Fruit fly (Drosophila melanogaster) whole organism, embryonic: ENCODE data around the gene Uvrag.

Experiments
- Adf1 ChIP-seq: fragments of 200-800 bp; sonication (Bioruptor generic); IDR thresholded peaks from 2 replicates; pipeline ENCODE4 v1.3.6; 2022; ENCODE audit warnings: missing biosample characterization, missing genetic modification characterization
- Asciz ChIP-seq: fragments of 200-800 bp; sonication (Bioruptor generic); optimal IDR thresholded peaks from 2 replicates; lab custom pipeline; 2017; ENCODE audit warnings: missing biosample characterization, mild to moderate bottlenecking, missing genetic modification characterization, missing genetic modification reagents
- B-H1 ChIP-seq: fragments of 200-800 bp; sonication (Bioruptor generic); IDR thresholded peaks from 3 replicates; pipeline ENCODE4 v1.3.6; 2022; ENCODE audit warnings: missing biosample characterization, missing genetic modification characterization
- B-H2 ChIP-seq: fragments of 200-800 bp; sonication (Bioruptor generic); optimal IDR thresholded peaks from 2 replicates; lab custom pipeline; 2018; ENCODE audit warnings: missing biosample characterization, mild to moderate bottlenecking, missing genetic modification characterization
- CG10267 ChIP-seq: fragments of 200-800 bp; sonication (Bioruptor generic); optimal IDR thresholded peaks from 2 replicates; lab custom pipeline; 2018; ENCODE audit warnings: missing biosample characterization, mild to moderate bottlenecking, missing genetic modification characterization, moderate library complexity
- CG1233 ChIP-seq: fragments of 200-800 bp; sonication (Bioruptor generic); optimal IDR thresholded peaks from 4 replicates; lab custom pipeline; 2018; ENCODE audit warnings: missing biosample characterization, mild to moderate bottlenecking, missing genetic modification characterization
- CG12769 ChIP-seq: fragments of 200-800 bp; sonication (Bioruptor generic); optimal IDR thresholded peaks from 2 replicates; lab custom pipeline; 2019; ENCODE audit warnings: missing biosample characterization, mild to moderate bottlenecking, missing genetic modification characterization, moderate library complexity
- CG13123 ChIP-seq: fragments of 200-800 bp; sonication (Bioruptor generic); optimal IDR thresholded peaks from 2 replicates; lab custom pipeline; 2016; ENCODE audit warnings: missing biosample characterization, missing genetic modification characterization
- CG15696 ChIP-seq: fragments of 200-800 bp; sonication (Bioruptor generic); optimal IDR thresholded peaks from 2 replicates; lab custom pipeline; 2019; ENCODE audit warnings: missing biosample characterization, mild to moderate bottlenecking, missing genetic modification characterization, moderate library complexity
- CG17385 ChIP-seq: fragments of 200-800 bp; sonication (Bioruptor generic); optimal IDR thresholded peaks from 3 replicates; lab custom pipeline; 2018; ENCODE audit warnings: missing biosample characterization, mild to moderate bottlenecking, missing genetic modification characterization
- CG1792 ChIP-seq: fragments of 200-800 bp; sonication (Bioruptor generic); optimal IDR thresholded peaks from 2 replicates; lab custom pipeline; 2016; ENCODE audit warnings: missing biosample characterization, missing genetic modification characterization
- CG2712 ChIP-seq: fragments of 200-800 bp; optimal IDR thresholded peaks from 3 replicates; lab custom pipeline; 2019; ENCODE audit warnings: missing biosample characterization, mild to moderate bottlenecking, missing genetic modification characterization, moderate library complexity
- CG3065 ChIP-seq: fragments of 200-800 bp; sonication (Bioruptor generic); optimal IDR thresholded peaks from 2 replicates; lab custom pipeline; 2016; ENCODE audit warnings: missing biosample characterization, missing genetic modification characterization
- CG34376 ChIP-seq: fragments of 200-800 bp; sonication (Bioruptor generic); optimal IDR thresholded peaks from 2 replicates; lab custom pipeline; 2018; ENCODE audit warnings: missing biosample characterization, mild to moderate bottlenecking, missing genetic modification characterization
- CG42726 ChIP-seq: fragments of 200-800 bp; sonication (Bioruptor generic); IDR thresholded peaks from 2 replicates; pipeline ENCODE4 v1.3.6; 2022; ENCODE audit warnings: missing biosample characterization, missing genetic modification characterization; ENCODE audit not compliant: partially characterized antibody
- CG4404 ChIP-seq: fragments of 200-800 bp; sonication (Bioruptor generic); IDR thresholded peaks from 2 replicates; pipeline ENCODE4 v1.3.6; 2022; ENCODE audit warnings: missing biosample characterization, missing genetic modification characterization
- CG5180 ChIP-seq: fragments of 200-800 bp; sonication (Bioruptor generic); optimal IDR thresholded peaks from 3 replicates; lab custom pipeline; 2017; ENCODE audit warnings: missing biosample characterization, missing genetic modification characterization, mild to moderate bottlenecking, moderate library complexity, missing genetic modification reagents
- CG6254 ChIP-seq: fragments of 200-800 bp; sonication (Bioruptor generic); optimal IDR thresholded peaks from 3 replicates; lab custom pipeline; 2017; ENCODE audit warnings: mild to moderate bottlenecking, missing biosample characterization, missing genetic modification reagents, missing genetic modification characterization
- CG9932 ChIP-seq: fragments of 200-800 bp; sonication (Bioruptor generic); IDR thresholded peaks from 2 replicates; pipeline ENCODE4 v1.3.6; 2022; ENCODE audit warnings: missing biosample characterization, missing genetic modification characterization
- CkIIα-i1 ChIP-seq: fragments of 200-800 bp; sonication (Bioruptor generic); IDR thresholded peaks from 2 replicates; pipeline ENCODE4 v1.3.6; 2022; ENCODE audit warnings: missing biosample characterization, missing genetic modification characterization
- CrebB ChIP-seq: fragments of 200-800 bp; sonication (Bioruptor generic); optimal IDR thresholded peaks from 3 replicates; lab custom pipeline; 2018; ENCODE audit warnings: missing biosample characterization, mild to moderate bottlenecking, missing genetic modification characterization
- Dref ChIP-seq: fragments of 200-800 bp; sonication (Bioruptor generic); IDR thresholded peaks from 2 replicates; pipeline ENCODE4 v1.3.6; 2022; ENCODE audit warnings: missing biosample characterization, missing genetic modification characterization
- Eip74EF ChIP-seq, 2 experiments: fragments of 200-800 bp in 1 of 2; fragments of >200 bp in 1 of 2; sonication (Bioruptor generic) in 1 of 2; optimal IDR thresholded peaks; 2 replicates each; lab custom pipeline; 2017 to 2019; ENCODE audit warnings: missing biosample characterization in 2 of 2, missing genetic modification characterization in 2 of 2, mild to moderate bottlenecking in 1 of 2, moderate library complexity in 1 of 2
- Fer2 ChIP-seq: fragments of 200-800 bp; sonication (Bioruptor generic); optimal IDR thresholded peaks from 2 replicates; lab custom pipeline; 2018; ENCODE audit warnings: missing biosample characterization, mild to moderate bottlenecking, missing genetic modification characterization, moderate library complexity
- H2.0 ChIP-seq: fragments of 200-800 bp; sonication (Bioruptor generic); IDR thresholded peaks from 2 replicates; pipeline ENCODE4 v1.3.6; 2022; ENCODE audit warnings: missing biosample characterization, missing genetic modification characterization
- HLH3B ChIP-seq: fragments of 200-800 bp; sonication (Bioruptor generic); IDR thresholded peaks from 2 replicates; pipeline ENCODE4 v1.3.6; 2022; ENCODE audit warnings: missing biosample characterization, missing genetic modification characterization
- MBD-R2 ChIP-seq: fragments of 200-800 bp; sonication (Bioruptor generic); IDR thresholded peaks from 2 replicates; pipeline ENCODE4 v1.3.6; 2022; ENCODE audit warnings: missing biosample characterization, missing genetic modification characterization
- NK7.1 ChIP-seq: fragments of 200-800 bp; sonication (Bioruptor generic); optimal IDR thresholded peaks from 3 replicates; lab custom pipeline; 2016; ENCODE audit warnings: missing biosample characterization, missing genetic modification characterization
- Rfx ChIP-seq: fragments of 200-800 bp; sonication (Bioruptor generic); IDR thresholded peaks from 2 replicates; pipeline ENCODE4 v1.3.6; 2022; ENCODE audit warnings: missing biosample characterization, missing genetic modification characterization
- Spps ChIP-seq: fragments of 200-800 bp; sonication (Bioruptor generic); optimal IDR thresholded peaks from 2 replicates; lab custom pipeline; 2018; ENCODE audit warnings: missing biosample characterization, mild to moderate bottlenecking, missing genetic modification characterization
- Trl ChIP-seq, 3 experiments: fragments of >200 bp in 2 of 3; fragments of 200-800 bp in 1 of 3; sonication (Bioruptor generic) in 1 of 3; optimal IDR thresholded peaks; 2 replicates in 1 of 3; 3 replicates in 2 of 3; lab custom pipeline; 2016 to 2017; ENCODE audit warnings: missing biosample characterization in 1 of 3, missing genetic modification characterization in 1 of 3
- Xrp1 ChIP-seq: fragments of 200-800 bp; sonication (Bioruptor generic); IDR thresholded peaks from 2 replicates; pipeline ENCODE4 v1.3.6; 2022; ENCODE audit warnings: missing biosample characterization, missing genetic modification characterization
- al ChIP-seq: fragments of 200-800 bp; sonication (Bioruptor generic); IDR thresholded peaks from 2 replicates; pipeline ENCODE4 v1.3.6; 2022; ENCODE audit warnings: missing biosample characterization, missing genetic modification characterization
- ara ChIP-seq: fragments of 200-800 bp; sonication (Bioruptor generic); IDR thresholded peaks from 2 replicates; pipeline ENCODE4 v1.3.6; 2022; ENCODE audit warnings: missing biosample characterization, missing genetic modification characterization
- az2 ChIP-seq: fragments of 200-800 bp; sonication (Bioruptor generic); optimal IDR thresholded peaks from 3 replicates; lab custom pipeline; 2016; ENCODE audit warnings: missing biosample characterization, missing genetic modification characterization
- cas ChIP-seq: fragments of 200-800 bp; sonication (Bioruptor generic); IDR thresholded peaks from 2 replicates; pipeline ENCODE4 v1.3.6; 2022; ENCODE audit warnings: missing biosample characterization, missing genetic modification characterization
- esg ChIP-seq: fragments of 200-800 bp; sonication (Bioruptor generic); conservative IDR thresholded peaks from 2 replicates; pipeline ENCODE4 v1.3.6; 2022; ENCODE audit warnings: missing biosample characterization, missing genetic modification characterization
- fru ChIP-seq: fragments of >200 bp; optimal IDR thresholded peaks from 2 replicates; lab custom pipeline; 2017
- gem ChIP-seq: fragments of 200-800 bp; sonication (Bioruptor generic); optimal IDR thresholded peaks from 2 replicates; lab custom pipeline; 2019; ENCODE audit warnings: missing biosample characterization, mild to moderate bottlenecking, missing genetic modification characterization, moderate library complexity
- hkb ChIP-seq, 2 experiments: fragments of 200-800 bp in 1 of 2; fragments of >200 bp in 1 of 2; sonication (Bioruptor generic) in 1 of 2; IDR thresholded peaks in 1 of 2; optimal IDR thresholded peaks in 1 of 2; 2 replicates each; pipeline versions ENCODE4 v1.3.6 to Lab custom; 2017 to 2022; ENCODE audit warnings: missing biosample characterization in 1 of 2, missing genetic modification characterization in 1 of 2
- insv ChIP-seq, 2 experiments: fragments of 200-800 bp; sonication (Bioruptor generic); optimal IDR thresholded peaks; 3 replicates each; lab custom pipeline; 2016 to 2018; ENCODE audit warnings: missing biosample characterization in 2 of 2, missing genetic modification characterization in 2 of 2
- kay ChIP-seq: fragments of 200-800 bp; sonication (Bioruptor generic); optimal IDR thresholded peaks from 2 replicates; lab custom pipeline; 2016; ENCODE audit warnings: missing biosample characterization, missing genetic modification characterization
- klu ChIP-seq: fragments of 200-800 bp; sonication (Bioruptor generic); IDR thresholded peaks from 2 replicates; pipeline ENCODE4 v1.3.6; 2022; ENCODE audit warnings: missing biosample characterization, missing genetic modification characterization
- nmo ChIP-seq: fragments of 200-800 bp; sonication (Bioruptor generic); optimal IDR thresholded peaks from 2 replicates; lab custom pipeline; 2018; ENCODE audit warnings: missing biosample characterization, mild to moderate bottlenecking, missing genetic modification characterization, moderate library complexity
- psq ChIP-seq: fragments of 200-800 bp; sonication (Bioruptor generic); optimal IDR thresholded peaks from 2 replicates; lab custom pipeline; 2017; ENCODE audit warnings: missing biosample characterization, missing genetic modification characterization
- sens ChIP-seq: fragments of 200-800 bp; sonication (Bioruptor generic); peaks from one replicate; lab custom pipeline; 2016; ENCODE audit warnings: missing biosample characterization, missing genetic modification characterization
- slbo ChIP-seq: fragments of 200-800 bp; sonication (Bioruptor generic); IDR thresholded peaks from 2 replicates; pipeline ENCODE4 v1.3.6; 2022; ENCODE audit warnings: missing biosample characterization, missing genetic modification characterization
- sob ChIP-seq: fragments of 200-800 bp; sonication (Bioruptor generic); IDR thresholded peaks from 2 replicates; pipeline ENCODE4 v1.3.6; 2022; ENCODE audit warnings: missing biosample characterization, missing genetic modification characterization
- ttk ChIP-seq: fragments of 200-800 bp; sonication (Bioruptor generic); IDR thresholded peaks from 2 replicates; pipeline ENCODE4 v2.1.2; 2022; ENCODE audit warnings: missing biosample characterization, missing genetic modification characterization
- unc-4 ChIP-seq: fragments of 200-800 bp; sonication (Bioruptor generic); IDR thresholded peaks from 2 replicates; pipeline ENCODE4 v1.3.6; 2022; ENCODE audit warnings: missing biosample characterization, missing genetic modification characterization; ENCODE audit not compliant: partially characterized antibody

The Uvrag gene

dm6 chr2L:13286456-13286855 lies at the start of gene Uvrag, which contains the start of gene Drep4 (continued):
- TF ChIP-seq CrebB (tag; lab: Kevin White, UChicago) (no peak), Xrp1 (GFP tag; lab: Robert Waterston, UW) (peak; percentile 77), Spps (tag; lab: Kevin White, UChicago) (peak; percentile 27), CG12769 (tag; lab: Kevin White, UChicago) (no peak), sens (GFP tag; lab: Kevin White, UChicago) (peak; percentile 83), CG6254 (GFP tag; lab: Kevin White, UChicago) (no peak), CG42726 (GFP tag; lab: Robert Waterston, UW) (no peak), CG34376 (GFP tag; lab: Kevin White, UChicago) (no peak), CG5180 (GFP tag; lab: Kevin White, UChicago) (no peak), NK7.1 (GFP tag; lab: Kevin White, UChicago) (no peak), CG4404 (GFP tag; lab: Robert Waterston, UW) (peak; percentile 32; the same call in 1 of the 2 replicates), ara (GFP tag; lab: Robert Waterston, UW) (0 out of 2 replicates have a peak, but pooled peaks have one; percentile 18), CG1792 (GFP tag; lab: Kevin White, UChicago) (no peak), gem (tag; lab: Kevin White, UChicago) (peak; percentile 86), cas (GFP tag; lab: Robert Waterston, UW) (no peak), sob (GFP tag; lab: Robert Waterston, UW) (peak; percentile 62; the same call in 1 of the 2 replicates), CG2712 (peak; percentile 81), MBD-R2 (GFP tag; lab: Robert Waterston, UW) (peak; percentile 72), az2 (GFP tag; lab: Kevin White, UChicago) (peak; percentile 60), klu (peak; percentile 56; the same call in 1 of the 2 replicates), insv (GFP tag; optimal IDR thresholded peaks at IDR 0.05; lab: Kevin White, UChicago) (peak in 1 of 2 experiments; percentile 73), Asciz (GFP tag; lab: Kevin White, UChicago) (no peak), B-H1 (GFP tag; lab: Robert Waterston, UW) (peak; percentile 35; the same call in 1 of the 3 replicates), HLH3B (GFP tag; lab: Robert Waterston, UW) (0 out of 2 replicates have a peak, but pooled peaks have one; percentile 16), CG15696 (tag; lab: Kevin White, UChicago) (peak; percentile 76), al (peak; percentile 68), esg (GFP tag; lab: Robert Waterston, UW) (peak; percentile 32; the same call in 1 of the 2 replicates), Trl (optimal IDR thresholded peaks at IDR 0.05; lab: Kevin White, UChicago) (no peak), Trl (GFP tag; optimal IDR thresholded peaks at IDR 0.05; lab: Kevin White, UChicago) (no peak), Dref (GFP tag; lab: Robert Waterston, UW) (no peak), B-H2 (GFP tag; lab: Kevin White, UChicago) (peak; percentile 75), psq (GFP tag; lab: Kevin White, UChicago) (peak; percentile 44), hkb (optimal IDR thresholded peaks at IDR 0.05; lab: Kevin White, UChicago) (no peak), hkb (GFP tag; IDR thresholded peaks at IDR 0.05; lab: Robert Waterston, UW) (no peak), unc-4 (no peak), fru (lab: Kevin White, UChicago) (no peak), CG13123 (GFP tag; lab: Kevin White, UChicago) (peak; percentile 58), CG17385 (GFP tag; lab: Kevin White, UChicago) (peak; percentile 51), slbo (peak; percentile 83), kay (GFP tag; lab: Kevin White, UChicago) (peak; percentile 40), CG3065 (GFP tag; lab: Kevin White, UChicago) (peak; percentile 27), CkIIα-i1 (GFP tag; lab: Robert Waterston, UW) (no peak), CG9932 (peak; percentile 86), ttk (GFP tag; lab: Robert Waterston, UW) (peak; percentile 62), Fer2 (peak; percentile 62), CG10267 (peak; percentile 97), Eip74EF (GFP tag; optimal IDR thresholded peaks at IDR 0.05; lab: Kevin White, UChicago) (no peak), Rfx (GFP tag; lab: Robert Waterston, UW) (peak; percentile 78), CG1233 (GFP tag; lab: Kevin White, UChicago) (peak; percentile 39), nmo (GFP tag; lab: Kevin White, UChicago) (peak; percentile 80), H2.0 (GFP tag; lab: Robert Waterston, UW) (no peak), Adf1 (GFP tag; lab: Robert Waterston, UW) (no peak; the same call in 1 of the 2 replicates)
